Fruit fly (Drosophila melanogaster): ENCODE results near the gene Or2a.
A peak's percentile ranks its signal among the peaks of the same experiment; 100 is the strongest.

Or2a gene

dm6 chrX:2249763-2250162, 3.7 kb downstream of the Or2a start, which contains the start of gene crn (continued):
- TF ChIP-seq CG7963 (GFP tag; IDR thresholded peaks at IDR 0.05; ENCODE audit: partially characterized antibody) (peak; percentile 68), jing (GFP tag; optimal IDR thresholded peaks at IDR 0.05) (no peak), CG1602 (GFP tag; optimal IDR thresholded peaks at IDR 0.05) (no peak), Bdp1 (GFP tag; optimal IDR thresholded peaks at IDR 0.05) (no peak), tx (GFP tag; optimal IDR thresholded peaks at IDR 0.05) (no peak), CG4820 (GFP tag; optimal IDR thresholded peaks at IDR 0.05) (no peak), Dp (GFP tag; optimal IDR thresholded peaks at IDR 0.05) (peak; percentile 28), peb (GFP tag; IDR thresholded peaks at IDR 0.05) (no peak), rib (GFP tag; IDR thresholded peaks at IDR 0.05) (no peak), btn (GFP tag; optimal IDR thresholded peaks at IDR 0.05) (no peak), CG2202 (tag; optimal IDR thresholded peaks at IDR 0.05) (no peak), Atf3 (GFP tag; optimal IDR thresholded peaks at IDR 0.05) (no peak), amos (GFP tag; IDR thresholded peaks at IDR 0.05; ENCODE audit: partially characterized antibody) (peak; percentile 62; the same call in 1 of the 2 replicates), jumu (GFP tag; optimal IDR thresholded peaks at IDR 0.05) (no peak), onecut (GFP tag; IDR thresholded peaks at IDR 0.05) (no peak), cad (GFP tag; optimal IDR thresholded peaks at IDR 0.05) (no peak), Drgx (GFP tag; IDR thresholded peaks at IDR 0.05) (no peak), B-H1 (GFP tag; IDR thresholded peaks at IDR 0.05) (no peak), vnd (GFP tag; IDR thresholded peaks at IDR 0.05; ENCODE audit: partially characterized antibody) (peak; percentile 58; the same call in 2 of the 3 replicates), CG12155 (GFP tag; optimal IDR thresholded peaks at IDR 0.05) (no peak), CG10543 (GFP tag; optimal IDR thresholded peaks at IDR 0.05) (no peak), CG17359 (tag; optimal IDR thresholded peaks at IDR 0.05) (no peak), HLH54F (GFP tag; optimal IDR thresholded peaks at IDR 0.05) (no peak), chn (GFP tag; optimal IDR thresholded peaks at IDR 0.05) (no peak), CG3281 (GFP tag; optimal IDR thresholded peaks at IDR 0.05) (no peak), shn (GFP tag; optimal IDR thresholded peaks at IDR 0.05) (no peak), CG1832 (GFP tag; optimal IDR thresholded peaks at IDR 0.05) (no peak), Xbp1 (GFP tag; optimal IDR thresholded peaks at IDR 0.05) (no peak), grn (GFP tag; optimal IDR thresholded peaks at IDR 0.05) (no peak), Stat92E (GFP tag; optimal IDR thresholded peaks at IDR 0.05) (no peak), gro (GFP tag; optimal IDR thresholded peaks at IDR 0.05) (no peak), Atf-2 (GFP tag; optimal IDR thresholded peaks at IDR 0.05) (no peak), pum (GFP tag; optimal IDR thresholded peaks at IDR 0.05) (no peak), CG15073 (GFP tag; optimal IDR thresholded peaks at IDR 0.05) (no peak), CG17328 (GFP tag; IDR thresholded peaks at IDR 0.05) (no peak), MESR4 (GFP tag; optimal IDR thresholded peaks at IDR 0.05) (peak; percentile 47), TFAM (GFP tag; optimal IDR thresholded peaks at IDR 0.05) (no peak), CG7745 (tag; optimal IDR thresholded peaks at IDR 0.05) (no peak), fd102C (GFP tag; optimal IDR thresholded peaks at IDR 0.05) (no peak), Asciz (GFP tag; optimal IDR thresholded peaks at IDR 0.05) (no peak), CG6254 (GFP tag; optimal IDR thresholded peaks at IDR 0.05) (no peak), tio (GFP tag; optimal IDR thresholded peaks at IDR 0.05) (no peak), CG10565 (GFP tag; optimal IDR thresholded peaks at IDR 0.05) (no peak), Max (GFP tag; optimal IDR thresholded peaks at IDR 0.05) (no peak), Hand (GFP tag; optimal IDR thresholded peaks at IDR 0.05) (no peak), CG11456 (GFP tag; IDR thresholded peaks at IDR 0.05) (no peak), CG8089 (GFP tag; optimal IDR thresholded peaks at IDR 0.05) (no peak), Ets65A (GFP tag) (no peak), ro (GFP tag; IDR thresholded peaks at IDR 0.05) (no peak), nmo (GFP tag; optimal IDR thresholded peaks at IDR 0.05) (no peak), gt (GFP tag; IDR thresholded peaks at IDR 0.05) (no peak), Dek (tag; optimal IDR thresholded peaks at IDR 0.05) (no peak)
